Fruit fly (Drosophila melanogaster) whole organism, prepupa: ENCODE results near the gene neb.

Experiments used
- CG10631 ChIP-seq: fragments of 200-800 bp; sonication (Bioruptor generic); optimal IDR thresholded peaks from 2 replicates; lab custom pipeline; 2016; ENCODE audit warnings: missing biosample characterization, missing genetic modification characterization
- CG10669 ChIP-seq: fragments of 200-800 bp; sonication (Bioruptor generic); optimal IDR thresholded peaks from 3 replicates; lab custom pipeline; 2018; ENCODE audit warnings: missing biosample characterization, mild to moderate bottlenecking, missing genetic modification characterization, moderate library complexity
- CG11294 ChIP-seq: fragments of 200-800 bp; sonication (Bioruptor generic); IDR thresholded peaks from 2 replicates; pipeline ENCODE4 v1.3.6; 2022; ENCODE audit warnings: missing biosample characterization, missing genetic modification characterization
- CG11762 ChIP-seq: fragments of 200-800 bp; sonication (Bioruptor generic); optimal IDR thresholded peaks from 3 replicates; lab custom pipeline; 2016; ENCODE audit warnings: missing biosample characterization, missing genetic modification characterization; ENCODE audit not compliant: insufficient read depth
- CG15336 ChIP-seq: fragments of 200-800 bp; sonication (Bioruptor generic); IDR thresholded peaks from 2 replicates; pipeline ENCODE4 v1.3.6; 2022; ENCODE audit warnings: missing biosample characterization, missing genetic modification characterization
- CG1621 ChIP-seq: fragments of 200-800 bp; sonication (Bioruptor generic); optimal IDR thresholded peaks from 3 replicates; lab custom pipeline; 2018; ENCODE audit warnings: missing biosample characterization, mild to moderate bottlenecking, missing genetic modification characterization
- CG16779 ChIP-seq: fragments of 200-800 bp; sonication (Bioruptor generic); optimal IDR thresholded peaks from 3 replicates; lab custom pipeline; 2017; ENCODE audit warnings: missing biosample characterization, mild to moderate bottlenecking, missing genetic modification characterization
- CG31627 ChIP-seq: fragments of 200-800 bp; sonication (Bioruptor generic); optimal IDR thresholded peaks from 3 replicates; lab custom pipeline; 2016; ENCODE audit warnings: missing biosample characterization, missing genetic modification characterization
- CG34406 ChIP-seq: fragments of 200-800 bp; sonication (Bioruptor generic); optimal IDR thresholded peaks from 3 replicates; lab custom pipeline; 2016; ENCODE audit warnings: missing biosample characterization, missing genetic modification characterization
- CG4318 ChIP-seq: fragments of 200-800 bp; sonication (Bioruptor generic); optimal IDR thresholded peaks from 3 replicates; lab custom pipeline; 2017; ENCODE audit warnings: missing biosample characterization, mild to moderate bottlenecking, missing genetic modification characterization
- CG6163 ChIP-seq: fragments of 200-800 bp; sonication (Bioruptor generic); IDR thresholded peaks from 3 replicates; pipeline ENCODE4 v1.3.6; 2022; ENCODE audit warnings: missing biosample characterization, missing genetic modification characterization
- CG6276 ChIP-seq: fragments of 200-800 bp; sonication (Bioruptor generic); optimal IDR thresholded peaks from 2 replicates; lab custom pipeline; 2017; ENCODE audit warnings: missing biosample characterization, mild to moderate bottlenecking, missing genetic modification characterization
- CG6792 ChIP-seq: fragments of 200-800 bp; sonication (Bioruptor generic); optimal IDR thresholded peaks from 3 replicates; lab custom pipeline; 2016; ENCODE audit warnings: missing biosample characterization, missing genetic modification characterization
- CG6808 ChIP-seq: fragments of 200-800 bp; sonication (Bioruptor generic); optimal IDR thresholded peaks from 3 replicates; lab custom pipeline; 2017; ENCODE audit warnings: missing biosample characterization, missing genetic modification characterization, mild to moderate bottlenecking, moderate library complexity, missing genetic modification reagents
- CG7368 ChIP-seq: fragments of 200-800 bp; sonication (Bioruptor generic); optimal IDR thresholded peaks from 3 replicates; lab custom pipeline; 2016; ENCODE audit warnings: missing biosample characterization, missing genetic modification characterization
- CG8119 ChIP-seq: fragments of 200-800 bp; sonication (Bioruptor generic); IDR thresholded peaks from 3 replicates; pipeline ENCODE4 v1.3.6; 2022; ENCODE audit warnings: missing biosample characterization, missing genetic modification characterization
- CG8632 ChIP-seq: fragments of 200-800 bp; sonication (Bioruptor generic); optimal IDR thresholded peaks from 3 replicates; lab custom pipeline; 2016; ENCODE audit warnings: missing biosample characterization, missing genetic modification characterization
- CG9139 ChIP-seq: fragments of 200-800 bp; sonication (Bioruptor generic); optimal IDR thresholded peaks from 3 replicates; lab custom pipeline; 2017; ENCODE audit warnings: missing biosample characterization, mild to moderate bottlenecking, missing genetic modification characterization
- Eip93F ChIP-seq: fragments of 200-800 bp; sonication (Bioruptor generic); optimal IDR thresholded peaks from 2 replicates; lab custom pipeline; 2016; ENCODE audit warnings: missing biosample characterization, mild to moderate bottlenecking, missing genetic modification characterization
- Ets21C ChIP-seq: fragments of 200-800 bp; sonication (Bioruptor generic); optimal IDR thresholded peaks from 3 replicates; lab custom pipeline; 2016; ENCODE audit warnings: missing biosample characterization, missing genetic modification characterization
- Ets96B ChIP-seq: fragments of 200-800 bp; optimal IDR thresholded peaks from 2 replicates; lab custom pipeline; 2019; ENCODE audit warnings: missing biosample characterization, mild to moderate bottlenecking, missing genetic modification characterization, moderate library complexity
- Gug ChIP-seq: fragments of 200-800 bp; sonication (Bioruptor generic); IDR thresholded peaks from 2 replicates; pipeline ENCODE4 v1.3.6; 2022; ENCODE audit warnings: missing biosample characterization, missing genetic modification characterization
- Hr38 ChIP-seq: sonication (Bioruptor generic); optimal IDR thresholded peaks from 2 replicates; lab custom pipeline; 2016; ENCODE audit warnings: missing biosample characterization, missing genetic modification characterization
- Hr39 ChIP-seq: fragments of 200-800 bp; sonication (Bioruptor generic); optimal IDR thresholded peaks from 2 replicates; lab custom pipeline; 2016; ENCODE audit warnings: missing biosample characterization, missing genetic modification characterization
- Hr4 ChIP-seq: fragments of 200-800 bp; sonication (Bioruptor generic); optimal IDR thresholded peaks from 3 replicates; lab custom pipeline; 2016; ENCODE audit warnings: missing biosample characterization, missing genetic modification characterization
- Met ChIP-seq: fragments of 200-800 bp; sonication (Bioruptor generic); optimal IDR thresholded peaks from 3 replicates; lab custom pipeline; 2016; ENCODE audit warnings: missing biosample characterization, missing genetic modification characterization
- OdsH ChIP-seq: fragments of 200-800 bp; sonication (Bioruptor generic); optimal IDR thresholded peaks from 3 replicates; lab custom pipeline; 2016; ENCODE audit warnings: missing biosample characterization, missing genetic modification characterization
- Smox ChIP-seq: fragments of 200-800 bp; sonication (Bioruptor generic); optimal IDR thresholded peaks from 3 replicates; lab custom pipeline; 2016; ENCODE audit warnings: missing biosample characterization, missing genetic modification characterization
- Sox102F ChIP-seq: fragments of 200-800 bp; sonication (Bioruptor generic); optimal IDR thresholded peaks from 2 replicates; lab custom pipeline; 2016; ENCODE audit warnings: missing biosample characterization, mild to moderate bottlenecking, missing genetic modification characterization
- cyc ChIP-seq: fragments of 200-800 bp; sonication (Bioruptor generic); optimal IDR thresholded peaks from 3 replicates; lab custom pipeline; 2016; ENCODE audit warnings: missing biosample characterization, missing genetic modification characterization
- dac ChIP-seq: fragments of 200-800 bp; sonication (Bioruptor generic); optimal IDR thresholded peaks from 2 replicates; lab custom pipeline; 2017; ENCODE audit warnings: missing biosample characterization, mild to moderate bottlenecking, missing genetic modification characterization
- dsx ChIP-seq: fragments of 200-800 bp; optimal IDR thresholded peaks from 3 replicates; lab custom pipeline; 2019; ENCODE audit warnings: missing biosample characterization, mild to moderate bottlenecking, missing genetic modification characterization, moderate library complexity; ENCODE audit not compliant: poor library complexity, severe bottlenecking
- eg ChIP-seq: fragments of 200-800 bp; sonication (Bioruptor generic); IDR thresholded peaks from 3 replicates; pipeline ENCODE4 v1.3.6; 2022; ENCODE audit warnings: missing biosample characterization, missing genetic modification characterization
- esn ChIP-seq: fragments of 200-800 bp; sonication (Bioruptor generic); optimal IDR thresholded peaks from 2 replicates; lab custom pipeline; 2016; ENCODE audit warnings: missing biosample characterization, mild to moderate bottlenecking, missing genetic modification characterization, moderate library complexity
- fkh ChIP-seq: fragments of 200-800 bp; sonication (Bioruptor generic); optimal IDR thresholded peaks from 3 replicates; lab custom pipeline; 2017; ENCODE audit warnings: missing biosample characterization, mild to moderate bottlenecking, missing genetic modification characterization, moderate library complexity
- pdm3 ChIP-seq: fragments of 200-800 bp; sonication (Bioruptor generic); optimal IDR thresholded peaks from 3 replicates; lab custom pipeline; 2016; ENCODE audit warnings: missing biosample characterization, missing genetic modification characterization
- salr ChIP-seq, 2 experiments: fragments of 200-800 bp; sonication (Bioruptor generic); optimal IDR thresholded peaks; 3 replicates each; lab custom pipeline; 2016 to 2018; ENCODE audit warnings: missing biosample characterization in 2 of 2, missing genetic modification characterization in 2 of 2, mild to moderate bottlenecking in 1 of 2
- ss ChIP-seq, 2 experiments: fragments of 200-800 bp; sonication (Bioruptor generic); optimal IDR thresholded peaks; 2 replicates in 1 of 2; 3 replicates in 1 of 2; lab custom pipeline; 2017 to 2018; ENCODE audit warnings: mild to moderate bottlenecking in 2 of 2, missing biosample characterization in 2 of 2, missing genetic modification characterization in 2 of 2, moderate library complexity in 1 of 2
- svp ChIP-seq: fragments of 200-800 bp; sonication (Bioruptor generic); peaks from one replicate; lab custom pipeline; 2016; ENCODE audit warnings: missing biosample characterization, missing genetic modification characterization
- topi ChIP-seq: fragments of 200-800 bp; sonication (Bioruptor generic); optimal IDR thresholded peaks from 3 replicates; lab custom pipeline; 2016; ENCODE audit warnings: missing biosample characterization, missing genetic modification characterization
- vri ChIP-seq: fragments of 200-800 bp; sonication (Bioruptor generic); optimal IDR thresholded peaks from 3 replicates; lab custom pipeline; 2016; ENCODE audit warnings: missing biosample characterization, mild to moderate bottlenecking, missing genetic modification characterization

Gene neb

DNA sequence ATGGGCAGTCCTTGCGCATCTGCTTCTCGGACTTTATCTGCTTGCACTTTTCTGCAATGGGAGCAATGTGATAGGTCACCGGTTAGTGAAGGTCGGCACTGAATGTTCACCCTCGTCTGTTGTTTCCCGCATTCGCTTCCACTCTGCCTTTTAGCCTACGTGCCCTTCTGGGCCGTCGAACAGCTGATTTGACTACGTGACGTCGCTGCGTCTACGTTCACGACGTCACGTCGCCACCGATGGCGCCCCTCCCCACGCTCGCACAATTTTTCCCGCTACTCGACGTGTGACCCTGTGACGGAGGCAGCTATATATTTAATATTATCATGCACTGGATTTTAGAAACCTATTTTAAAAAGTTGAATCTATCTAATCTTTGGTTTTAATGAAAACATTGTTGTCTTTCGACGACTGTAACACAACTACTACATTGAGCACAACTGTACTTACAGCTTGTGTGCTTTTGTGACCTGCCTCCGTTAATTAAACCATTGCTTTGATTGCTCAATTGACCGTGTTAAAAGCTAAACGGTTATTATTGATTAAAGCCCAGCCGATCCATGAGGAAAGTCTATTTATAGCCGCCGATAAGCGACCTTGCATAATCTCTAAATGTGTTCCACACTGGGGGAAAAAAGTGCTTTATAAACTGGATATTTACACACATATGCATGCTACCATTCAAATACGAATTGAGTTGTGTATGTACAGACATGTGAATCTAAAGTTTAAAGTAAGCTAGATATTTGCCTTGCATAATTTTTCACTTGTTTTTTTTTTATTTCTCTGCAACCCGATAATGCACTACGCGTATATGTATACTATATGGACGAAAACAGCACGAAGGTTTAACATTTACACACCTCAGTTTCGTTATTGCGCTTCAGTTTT is 7.7 kb downstream of the neb start (continued):
- TF ChIP-seq CG6808 (GFP tag; lab: Kevin White, UChicago) (peak; percentile 12), vri (GFP tag; lab: Kevin White, UChicago) (peak; percentile 89), dsx (GFP tag; lab: Kevin White, UChicago) (no peak), CG6792 (GFP tag; lab: Kevin White, UChicago) (peak; percentile 29), cyc (no peak), CG10669 (GFP tag; lab: Kevin White, UChicago) (peak; percentile 37), CG8632 (GFP tag; lab: Kevin White, UChicago) (peak; percentile 42), Hr38 (GFP tag; lab: Kevin White, UChicago) (no peak), Sox102F (GFP tag; lab: Kevin White, UChicago) (peak; percentile 58), Smox (peak; percentile 43), Gug (GFP tag; lab: Robert Waterston, UW) (0 out of 2 replicates have a peak, but pooled peaks have one; percentile 20), esn (GFP tag; lab: Kevin White, UChicago) (peak; percentile 52)

- TF ChIP-seq salr (GFP tag; optimal IDR thresholded peaks at IDR 0.05; lab: Kevin White, UChicago) = no peak
- no peak for TF ChIP-seq Smox
- TF ChIP-seq CG6276 (GFP tag; lab: Kevin White, UChicago) = peak; percentile 0
- TF ChIP-seq Eip93F (GFP tag; lab: Kevin White, UChicago) = peak; percentile 53
- TF ChIP-seq svp (GFP tag; lab: Kevin White, UChicago) = peak; percentile 47
- TF ChIP-seq eg (GFP tag; lab: Robert Waterston, UW) = 0 out of 3 replicates have a peak, but pooled peaks have one; percentile 5
- TF ChIP-seq CG8119 (GFP tag; lab: Robert Waterston, UW) = 0 out of 3 replicates have a peak, but pooled peaks have one; percentile 35
- no peak for TF ChIP-seq CG34406 (GFP tag; lab: Kevin White, UChicago)
- no peak for TF ChIP-seq Hr39 (GFP tag; lab: Kevin White, UChicago)
- TF ChIP-seq CG6163 (GFP tag; lab: Robert Waterston, UW) = 0 out of 3 replicates have a peak, but pooled peaks have one; percentile 31
- no peak for TF ChIP-seq CG31627 (GFP tag; lab: Kevin White, UChicago)
- TF ChIP-seq CG1621 (tag; lab: Kevin White, UChicago) = no peak
- no peak for TF ChIP-seq Met
- TF ChIP-seq Hr4 = no peak
- TF ChIP-seq ss (GFP tag; optimal IDR thresholded peaks at IDR 0.05; lab: Kevin White, UChicago) = peak; percentile 47 to 48
- TF ChIP-seq dsx (GFP tag; lab: Kevin White, UChicago) = peak; percentile 36
- TF ChIP-seq CG9139 (GFP tag; lab: Kevin White, UChicago) = peak; percentile 8
Observed at dm6 chr2L:20084068-20084651, 8.6 kb downstream of the neb start.

DNA sequence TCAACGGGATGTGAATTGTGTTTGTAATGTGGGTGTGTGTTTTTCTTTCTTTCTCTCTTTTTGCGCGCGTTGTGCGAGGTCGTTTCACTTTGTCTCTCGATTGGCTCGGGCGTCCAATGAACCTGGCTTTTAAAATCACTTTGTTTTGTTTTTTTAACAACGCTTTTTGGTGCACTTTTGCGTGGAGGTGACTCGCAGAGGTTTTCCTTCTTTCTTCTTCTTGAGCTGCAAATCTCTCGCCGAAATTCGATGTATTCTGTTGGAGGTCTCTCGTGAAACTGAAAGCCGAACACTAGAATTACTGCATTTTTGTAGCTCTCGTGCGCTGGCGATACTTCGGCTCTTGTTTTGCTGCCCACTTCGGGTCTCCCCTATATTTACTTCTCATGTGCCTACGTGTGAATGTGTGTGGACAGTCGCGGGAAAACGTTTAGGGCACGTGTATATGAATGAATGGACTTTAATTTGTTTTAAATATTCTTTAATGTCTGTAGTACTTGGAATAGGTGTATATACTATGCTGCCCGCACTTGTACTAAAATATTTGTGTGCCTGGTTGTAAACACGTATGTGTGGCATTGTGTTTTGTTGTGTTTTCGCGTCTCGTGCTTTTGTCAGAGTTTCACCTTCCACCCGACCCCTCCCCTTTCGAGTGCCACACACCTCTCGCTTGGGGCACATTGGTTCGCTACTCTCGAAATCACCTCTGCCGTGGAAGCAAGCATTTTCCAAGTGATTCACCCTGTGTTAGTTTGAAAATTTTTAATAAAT is 9.4 kb downstream of the neb start, which contains the start of gene fok:
Gene fok, minus strand, starts transcription at position 286 of the 771 bp plus-strand sequence.
- peak; percentile 98 for TF ChIP-seq pdm3 (GFP tag; lab: Kevin White, UChicago)
- peak; percentile 97 for TF ChIP-seq CG11762 (GFP tag; lab: Kevin White, UChicago)
- peak; percentile 98 for TF ChIP-seq Eip93F (GFP tag; lab: Kevin White, UChicago)
- TF ChIP-seq CG6792 (GFP tag; lab: Kevin White, UChicago) = peak; percentile 99
- TF ChIP-seq CG10669 (GFP tag; lab: Kevin White, UChicago) = peak; percentile 97
- TF ChIP-seq CG9139 (GFP tag; lab: Kevin White, UChicago) = peak; percentile 95
- TF ChIP-seq OdsH (GFP tag; lab: Kevin White, UChicago) = peak; percentile 97
- TF ChIP-seq fkh (GFP tag; lab: Kevin White, UChicago) = peak; percentile 100
- peak; percentile 97 for TF ChIP-seq CG8632 (GFP tag; lab: Kevin White, UChicago)
- TF ChIP-seq Ets96B (tag; lab: Kevin White, UChicago) = peak; percentile 98
- TF ChIP-seq CG15336 (GFP tag; lab: Robert Waterston, UW) = peak; percentile 99
- peak; percentile 93 for TF ChIP-seq CG11294 (GFP tag; lab: Robert Waterston, UW)
- peak; percentile 99 for TF ChIP-seq Sox102F (GFP tag; lab: Kevin White, UChicago)
- peak; percentile 96 for TF ChIP-seq Ets21C (GFP tag; lab: Kevin White, UChicago)
- TF ChIP-seq cyc = peak; percentile 97
- peak; percentile 91 for TF ChIP-seq dac (GFP tag; lab: Kevin White, UChicago)
- TF ChIP-seq CG16779 = peak; percentile 96
- TF ChIP-seq topi (GFP tag; lab: Kevin White, UChicago) = peak; percentile 98
- TF ChIP-seq CG10631 (GFP tag; lab: Kevin White, UChicago) = peak; percentile 97
- TF ChIP-seq CG4318 (GFP tag; lab: Kevin White, UChicago) = peak; percentile 93
- TF ChIP-seq CG1621 (tag; lab: Kevin White, UChicago) = peak; percentile 95
- TF ChIP-seq salr (GFP tag; optimal IDR thresholded peaks at IDR 0.05; lab: Kevin White, UChicago) = peak; percentile 91 to 95
- peak; percentile 95 for TF ChIP-seq CG7368 (GFP tag; lab: Kevin White, UChicago)
